Worm (Caenorhabditis elegans): ENCODE data around the gene kin-30.

DNA sequence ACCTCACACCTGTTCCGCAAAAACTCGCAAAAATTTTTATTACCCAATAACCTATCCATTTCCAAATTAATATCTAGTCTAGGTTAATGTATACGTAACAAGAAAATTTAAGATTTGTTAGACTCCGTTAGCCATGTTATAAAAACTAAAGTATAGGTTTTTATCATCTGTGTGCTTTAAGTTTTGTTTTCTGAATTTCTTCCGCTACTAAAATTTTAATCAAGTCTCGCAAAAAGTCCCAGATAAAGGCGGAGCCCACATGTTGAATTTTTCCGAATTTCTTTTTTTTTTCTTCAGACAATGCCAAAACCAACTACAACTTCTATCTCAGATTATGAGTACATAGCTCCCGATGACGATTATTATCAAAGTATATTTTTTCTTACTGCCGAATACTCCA, 12.4 kb upstream of the kin-30 start, which contains the start of gene srw-13:
- no peak for TF ChIP-seq sox-4 (tag; optimal IDR thresholded peaks at IDR 0.05)
- no peak for TF ChIP-seq lin-11 (tag; optimal IDR thresholded peaks at IDR 0.05)
- no peak for TF ChIP-seq nhr-11 (tag; optimal IDR thresholded peaks at IDR 0.05)
- TF ChIP-seq nhr-232 (tag; optimal IDR thresholded peaks at IDR 0.05), result no peak
- TF ChIP-seq F13H6.1 (tag; optimal IDR thresholded peaks at IDR 0.05), result no peak
- TF ChIP-seq sox-2 (GFP tag; IDR thresholded peaks at IDR 0.05), result no peak
- TF ChIP-seq hlh-13 (GFP tag; optimal IDR thresholded peaks at IDR 0.05), result no peak

All from whole organism, late embryonic.